Worm (Caenorhabditis elegans) whole organism, L1 larva: Measurements from ENCODE around the gene C54F6.17.
A peak's percentile ranks its signal among the peaks of the same experiment; 100 is the strongest.

ENCODE experiments used
- C04F5.9 ChIP-seq: sonication (generic microtip); optimal IDR thresholded peaks from 2 replicates; lab custom pipeline; 2016; ENCODE audit warnings: missing genetic modification characterization, missing compliant biosample characterization
- C16A3.4 ChIP-seq: fragments of 150-350 bp; optimal IDR thresholded peaks from 2 replicates; lab custom pipeline; 2014; ENCODE audit warnings: missing biosample characterization, missing genetic modification characterization
- F16B12.6 ChIP-seq: fragments of 150-350 bp; optimal IDR thresholded peaks from 2 replicates; lab custom pipeline; 2014; ENCODE audit warnings: missing biosample characterization, missing genetic modification characterization
- alr-1 ChIP-seq: fragments of 200-800 bp; sonication (Bioruptor generic); optimal IDR thresholded peaks from 2 replicates; lab custom pipeline; 2018; ENCODE audit warnings: borderline replicate concordance, mild to moderate bottlenecking, missing genetic modification characterization, missing compliant biosample characterization
- ama-1 ChIP-seq: fragments of 150-350 bp; optimal IDR thresholded peaks from 2 replicates; lab custom pipeline; 2014
- blmp-1 ChIP-seq: fragments of 150-350 bp; optimal IDR thresholded peaks from 2 replicates; lab custom pipeline; 2014; ENCODE audit warnings: missing biosample characterization, missing genetic modification characterization
- ceh-63 ChIP-seq: fragments of 200-800 bp; sonication (Bioruptor generic); optimal IDR thresholded peaks from 2 replicates; lab custom pipeline; 2018; ENCODE audit warnings: mild to moderate bottlenecking, missing genetic modification characterization, missing compliant biosample characterization
- dpl-1 ChIP-seq, 3 experiments: fragments of 150-350 bp in 2 of 3; sonication (generic microtip) in 1 of 3; optimal IDR thresholded peaks; 2 replicates each; lab custom pipeline; 2014 to 2017; ENCODE audit warnings: missing biosample characterization in 3 of 3, missing genetic modification characterization in 3 of 3, missing genetic modification reagents in 3 of 3
- dsc-1 ChIP-seq: sonication (generic microtip); optimal IDR thresholded peaks from 2 replicates; lab custom pipeline; 2016; ENCODE audit warnings: mild to moderate bottlenecking, missing genetic modification characterization, missing compliant biosample characterization
- efl-1 ChIP-seq, 4 experiments: fragments of 150-350 bp; optimal IDR thresholded peaks in 3 of 4; peaks in 1 of 4; 1 replicate in 1 of 4; 2 replicates in 3 of 4; lab custom pipeline; 2014; ENCODE audit warnings: missing biosample characterization in 2 of 4, missing genetic modification characterization in 2 of 4, missing genetic modification reagents in 2 of 4
- egl-13 ChIP-seq: sonication (generic microtip); optimal IDR thresholded peaks from 2 replicates; lab custom pipeline; 2016; ENCODE audit warnings: missing genotype, missing genetic modification reagents, missing genetic modification characterization, missing compliant biosample characterization
- elt-2 ChIP-seq: sonication (generic microtip); optimal IDR thresholded peaks from 2 replicates; lab custom pipeline; 2016; ENCODE audit warnings: missing genetic modification characterization, mild to moderate bottlenecking, inconsistent platforms, missing compliant biosample characterization, missing genetic modification reagents
- fkh-4 ChIP-seq: sonication (generic microtip); optimal IDR thresholded peaks from 2 replicates; lab custom pipeline; 2016; ENCODE audit warnings: missing compliant biosample characterization, missing genetic modification characterization, borderline replicate concordance
- fos-1 ChIP-seq: fragments of 150-350 bp; optimal IDR thresholded peaks from 2 replicates; lab custom pipeline; 2014; ENCODE audit warnings: missing biosample characterization, missing genetic modification characterization
- grh-1 ChIP-seq: fragments of 200-800 bp; sonication (Bioruptor generic); IDR thresholded peaks from 2 replicates; pipeline ENCODE4 v1.3.6; 2022; ENCODE audit warnings: missing genetic modification reagents, missing genetic modification characterization, missing compliant biosample characterization
- hlh-4 ChIP-seq: sonication (generic microtip); optimal IDR thresholded peaks from 2 replicates; lab custom pipeline; 2016; ENCODE audit warnings: mild to moderate bottlenecking, missing genetic modification characterization, missing compliant biosample characterization
- isw-1 ChIP-seq: fragments of 200-800 bp; sonication (Bioruptor generic); IDR thresholded peaks from 2 replicates; pipeline ENCODE4 v1.3.6; 2022; ENCODE audit warnings: missing genetic modification characterization, missing compliant biosample characterization
- lin-14 ChIP-seq: fragments of 200-800 bp; sonication (Bioruptor generic); optimal IDR thresholded peaks from 2 replicates; lab custom pipeline; 2018; ENCODE audit warnings: mild to moderate bottlenecking, missing genetic modification characterization, moderate library complexity, missing compliant biosample characterization
- lin-35 ChIP-seq, 2 experiments: fragments of 150-350 bp; optimal IDR thresholded peaks; 2 replicates each; lab custom pipeline; 2014; ENCODE audit warnings: missing biosample characterization in 2 of 2, missing genetic modification characterization in 2 of 2, missing genetic modification reagents in 2 of 2
- lir-3 ChIP-seq: sonication (generic microtip); optimal IDR thresholded peaks from 2 replicates; lab custom pipeline; 2016; ENCODE audit warnings: mild to moderate bottlenecking, missing genetic modification characterization, moderate library complexity, missing compliant biosample characterization; ENCODE audit not compliant: poor library complexity
- mab-9 ChIP-seq: fragments of 200-800 bp; sonication (Bioruptor generic); IDR thresholded peaks from 2 replicates; pipeline ENCODE4 v1.3.6; 2022; ENCODE audit warnings: missing genetic modification reagents, missing genetic modification characterization, missing compliant biosample characterization
- nhr-19 ChIP-seq: fragments of 200-800 bp; sonication (Bioruptor generic); conservative IDR thresholded peaks from 2 replicates; pipeline ENCODE4 v1.3.6; 2022; ENCODE audit warnings: missing genetic modification characterization, missing compliant biosample characterization
- nhr-47 ChIP-seq: sonication (generic microtip); optimal IDR thresholded peaks from 2 replicates; lab custom pipeline; 2016; ENCODE audit warnings: mild to moderate bottlenecking, missing genetic modification characterization, moderate library complexity, missing compliant biosample characterization
- nhr-71 ChIP-seq: sonication (generic microtip); optimal IDR thresholded peaks from 2 replicates; lab custom pipeline; 2016; ENCODE audit warnings: mild to moderate bottlenecking, missing genetic modification characterization, moderate library complexity, missing compliant biosample characterization
- nhr-77 ChIP-seq: fragments of 150-350 bp; optimal IDR thresholded peaks from 2 replicates; lab custom pipeline; 2014; ENCODE audit warnings: missing biosample characterization, missing genetic modification characterization
- nhr-84 ChIP-seq: sonication (generic microtip); optimal IDR thresholded peaks from 2 replicates; lab custom pipeline; 2017; ENCODE audit warnings: missing biosample characterization, missing genetic modification characterization
- nhr-85 ChIP-seq: sonication (generic microtip); peaks from one replicate; lab custom pipeline; 2016; ENCODE audit warnings: missing genetic modification characterization, inconsistent platforms, missing compliant biosample characterization
- nhr-90 ChIP-seq: sonication (generic microtip); optimal IDR thresholded peaks from 2 replicates; lab custom pipeline; 2016; ENCODE audit warnings: mild to moderate bottlenecking, missing genetic modification characterization, missing compliant biosample characterization; ENCODE audit not compliant: poor library complexity
- pax-3 ChIP-seq: fragments of 200-800 bp; sonication (Bioruptor generic); optimal IDR thresholded peaks from 2 replicates; lab custom pipeline; 2018; ENCODE audit warnings: mild to moderate bottlenecking, missing genetic modification characterization, moderate library complexity, missing compliant biosample characterization
- skn-1 ChIP-seq: fragments of 150-350 bp; optimal IDR thresholded peaks from 2 replicates; lab custom pipeline; 2014; ENCODE audit warnings: missing biosample characterization, missing genetic modification characterization
- snpc-4 ChIP-seq: fragments of 150-350 bp; optimal IDR thresholded peaks from 2 replicates; lab custom pipeline; 2014; ENCODE audit warnings: missing biosample characterization, missing genetic modification characterization
- sptf-1 ChIP-seq: fragments of 150-350 bp; optimal IDR thresholded peaks from 2 replicates; lab custom pipeline; 2014; ENCODE audit warnings: missing biosample characterization, missing genetic modification characterization
- sup-37 ChIP-seq: fragments of 200-800 bp; sonication (Bioruptor generic); optimal IDR thresholded peaks from 2 replicates; lab custom pipeline; 2018; ENCODE audit warnings: mild to moderate bottlenecking, missing genetic modification characterization, missing compliant biosample characterization
- tbx-2 ChIP-seq: sonication (generic microtip); optimal IDR thresholded peaks from 2 replicates; lab custom pipeline; 2016; ENCODE audit warnings: missing genetic modification characterization, missing compliant biosample characterization
- unc-62 ChIP-seq: fragments of 150-350 bp; optimal IDR thresholded peaks from 2 replicates; lab custom pipeline; 2014; ENCODE audit warnings: missing biosample characterization, missing genetic modification reagents, missing genetic modification characterization
- unc-86 ChIP-seq: sonication (generic microtip); optimal IDR thresholded peaks from 2 replicates; lab custom pipeline; 2016; ENCODE audit warnings: missing genetic modification characterization, missing compliant biosample characterization
- vab-15 ChIP-seq: sonication (generic microtip); optimal IDR thresholded peaks from 2 replicates; lab custom pipeline; 2017; ENCODE audit warnings: missing genotype, mild to moderate bottlenecking, missing genetic modification characterization, missing compliant biosample characterization
- zip-4 ChIP-seq: fragments of 200-800 bp; sonication (Bioruptor generic); optimal IDR thresholded peaks from 2 replicates; lab custom pipeline; 2018; ENCODE audit warnings: mild to moderate bottlenecking, missing genetic modification characterization, moderate library complexity, missing compliant biosample characterization

C54F6.17 gene

ce11 chrV:7548017-7548416 is 20.8 kb downstream of the C54F6.17 start:
- TF ChIP-seq elt-2 (tag; lab: Kevin White, UChicago) (peak; percentile 88), snpc-4 (tag; lab: Kevin White, UChicago) (no peak), unc-86 (no peak), unc-62 (GFP tag; lab: Kevin White, UChicago) (no peak), C16A3.4 (tag; lab: Kevin White, UChicago) (no peak), ceh-63 (no peak), mab-9 (GFP tag; lab: Robert Waterston, UW) (no peak), egl-13 (tag; lab: Kevin White, UChicago) (no peak), fos-1 (tag; lab: Kevin White, UChicago) (no peak), lin-35 (GFP tag; optimal IDR thresholded peaks at IDR 0.05; lab: Kevin White, UChicago) (peak in 1 of 2 experiments; percentile 6), nhr-77 (tag; lab: Kevin White, UChicago) (no peak), C04F5.9 (tag; lab: Kevin White, UChicago) (no peak), nhr-47 (no peak), skn-1 (tag; lab: Kevin White, UChicago) (no peak), ama-1 (lab: Kevin White, UChicago) (no peak), pax-3 (tag; lab: Kevin White, UChicago) (no peak)

ce11 chrV:7548499-7548898 is 21.2 kb downstream of the C54F6.17 start:
- TF ChIP-seq nhr-19 (GFP tag; lab: Robert Waterston, UW) (peak; percentile 36), nhr-90 (tag; lab: Kevin White, UChicago) (peak; percentile 10), grh-1 (GFP tag; lab: Robert Waterston, UW) (0 out of 2 replicates have a peak, but pooled peaks have one; percentile 30), nhr-85 (tag; lab: Kevin White, UChicago) (peak; percentile 52)
- TF ChIP-seq, all 84 proteins: peak for 4; not testable (repeated sequence) for 80

ce11 chrV:7551821-7552220 is 24.6 kb downstream of the C54F6.17 start, which contains the start of gene F19F10.3:
Gene F19F10.3, plus strand, starts transcription at chrV:7552121.
- TF ChIP-seq dsc-1 (tag; lab: Kevin White, UChicago) (peak; percentile 23), vab-15 (no peak)

- peak; percentile 94 for TF ChIP-seq dsc-1 (tag; lab: Kevin White, UChicago)
- peak; percentile 8 for TF ChIP-seq nhr-71
- TF ChIP-seq dpl-1 (GFP tag; optimal IDR thresholded peaks at IDR 0.05; lab: Kevin White, UChicago), result no peak
- TF ChIP-seq hlh-4 (tag; lab: Kevin White, UChicago), result peak; percentile 44
- TF ChIP-seq fkh-4 (tag; lab: Kevin White, UChicago), result peak; percentile 84
- TF ChIP-seq blmp-1, result no peak
- TF ChIP-seq grh-1 (GFP tag; lab: Robert Waterston, UW), result no peak
Observed at ce11 chrV:7553873-7554362, 26.7 kb downstream of the C54F6.17 start, which contains the start of gene ttr-10. Gene ttr-10, minus strand, starts transcription at chrV:7553923.

- TF ChIP-seq lin-14 (GFP tag; lab: Kevin White, UChicago) (no peak), nhr-19 (GFP tag; lab: Robert Waterston, UW) (no peak), F16B12.6 (tag; lab: Kevin White, UChicago) (no peak), elt-2 (tag; lab: Kevin White, UChicago) (no peak), lir-3 (no peak), isw-1 (no peak), dsc-1 (tag; lab: Kevin White, UChicago) (peak; percentile 78), fkh-4 (tag; lab: Kevin White, UChicago) (peak; percentile 55), hlh-4 (tag; lab: Kevin White, UChicago) (no peak), egl-13 (tag; lab: Kevin White, UChicago) (no peak), nhr-84 (tag; lab: Kevin White, UChicago) (no peak), sptf-1 (tag; lab: Kevin White, UChicago) (no peak), alr-1 (tag; lab: Kevin White, UChicago) (no peak), nhr-47 (no peak), tbx-2 (tag; lab: Kevin White, UChicago) (no peak), vab-15 (no peak), mab-9 (GFP tag; lab: Robert Waterston, UW) (no peak), efl-1 (optimal IDR thresholded peaks at IDR 0.05; lab: Kevin White, UChicago) (no peak), efl-1 (GFP tag; optimal IDR thresholded peaks at IDR 0.05 in 1 of 2; lab: Kevin White, UChicago) (peak in 1 of 2 experiments; percentile 24), zip-4 (GFP tag; lab: Kevin White, UChicago) (no peak), sup-37 (GFP tag; lab: Kevin White, UChicago) (no peak)
Observed at ce11 chrV:7555875-7556274, 28.6 kb downstream of the C54F6.17 start.
